Worm (Caenorhabditis elegans): ENCODE data around the gene H10E21.5.
A peak's percentile ranks its signal among the peaks of the same experiment; 100 is the strongest.

H10E21.5 gene

ce11 chrIII:25582-25996, 1.8 kb upstream of the H10E21.5 start (continued):
- TF ChIP-seq egl-43 (GFP tag; IDR thresholded peaks at IDR 0.05) (peak; percentile 84), set-16 (GFP tag; IDR thresholded peaks at IDR 0.05) (peak; percentile 97), arid-1 (GFP tag; conservative IDR thresholded peaks at IDR 0.05) (peak; percentile 65; the same call in 1 of the 2 replicates), Y105C5A.15 (GFP tag; IDR thresholded peaks at IDR 0.05) (no peak), nhr-48 (tag; optimal IDR thresholded peaks at IDR 0.05) (peak; percentile 76), lir-3 (tag; optimal IDR thresholded peaks at IDR 0.05) (no peak), mes-2 (tag; optimal IDR thresholded peaks at IDR 0.05; ENCODE audit: poor library complexity, severe bottlenecking) (peak; percentile 55), spr-3 (GFP tag; optimal IDR thresholded peaks at IDR 0.05) (peak; percentile 1), nhr-10 (tag; optimal IDR thresholded peaks at IDR 0.05) (no peak), D1046.2 (GFP tag; IDR thresholded peaks at IDR 0.05) (no peak), hlh-30 (tag; optimal IDR thresholded peaks at IDR 0.05; ENCODE audit: insufficient read depth) (peak; percentile 94), lsy-2 (tag; optimal IDR thresholded peaks at IDR 0.05) (peak; percentile 61 to 68), hif-1 (tag; optimal IDR thresholded peaks at IDR 0.05) (peak in 1 of 2 experiments; percentile 80), ctbp-1 (GFP tag; IDR thresholded peaks at IDR 0.05) (peak; percentile 83), fkh-10 (GFP tag; optimal IDR thresholded peaks at IDR 0.05) (peak; percentile 82), nhr-76 (tag; optimal IDR thresholded peaks at IDR 0.05) (no peak), hmg-1.1 (GFP tag; IDR thresholded peaks at IDR 0.05) (peak; percentile 82), hlh-11 (tag; optimal IDR thresholded peaks at IDR 0.05) (peak; percentile 84), tra-1 (GFP tag; IDR thresholded peaks at IDR 0.05) (peak; percentile 62; the same call in 1 of the 2 replicates), ceh-28 (tag; optimal IDR thresholded peaks at IDR 0.05) (no peak), F49E8.2 (tag; optimal IDR thresholded peaks at IDR 0.05; ENCODE audit: borderline replicate concordance) (no peak), fos-1 (tag; optimal IDR thresholded peaks at IDR 0.05) (no peak), snpc-1.2 (GFP tag; IDR thresholded peaks at IDR 0.05) (no peak), pqm-1 (tag; optimal IDR thresholded peaks at IDR 0.05) (no peak), T20F7.1 (GFP tag; optimal IDR thresholded peaks at IDR 0.05) (no peak), unc-62 (GFP tag; optimal IDR thresholded peaks at IDR 0.05 in 1 of 2) (peak in 1 of 2 experiments; percentile 61), unc-62 (tag; optimal IDR thresholded peaks at IDR 0.05) (no peak), vab-7 (GFP tag; IDR thresholded peaks at IDR 0.05) (0 out of 2 replicates have a peak, but pooled peaks have one; percentile 42), mdl-1 (tag; optimal IDR thresholded peaks at IDR 0.05) (peak; percentile 69 to 72), ceh-32 (tag; optimal IDR thresholded peaks at IDR 0.05; ENCODE audit: poor library complexity) (no peak), aha-1 (tag) (peak; percentile 93), Y48G9A.11 (GFP tag; IDR thresholded peaks at IDR 0.05) (no peak), ceh-20 (GFP tag; IDR thresholded peaks at IDR 0.05) (peak; percentile 68), nhr-28 (tag; optimal IDR thresholded peaks at IDR 0.05) (no peak), F26F4.8 (GFP tag; conservative IDR thresholded peaks at IDR 0.05) (no peak), lin-13 (GFP tag; optimal IDR thresholded peaks at IDR 0.05) (no peak), ZK337.2 (GFP tag; IDR thresholded peaks at IDR 0.05) (no peak), ceh-44 (GFP tag; IDR thresholded peaks at IDR 0.05) (no peak), nhr-41 (GFP tag; IDR thresholded peaks at IDR 0.05) (no peak), madf-9 (GFP tag; conservative IDR thresholded peaks at IDR 0.05) (no peak), jun-1 (tag; optimal IDR thresholded peaks at IDR 0.05) (no peak)

DNA sequence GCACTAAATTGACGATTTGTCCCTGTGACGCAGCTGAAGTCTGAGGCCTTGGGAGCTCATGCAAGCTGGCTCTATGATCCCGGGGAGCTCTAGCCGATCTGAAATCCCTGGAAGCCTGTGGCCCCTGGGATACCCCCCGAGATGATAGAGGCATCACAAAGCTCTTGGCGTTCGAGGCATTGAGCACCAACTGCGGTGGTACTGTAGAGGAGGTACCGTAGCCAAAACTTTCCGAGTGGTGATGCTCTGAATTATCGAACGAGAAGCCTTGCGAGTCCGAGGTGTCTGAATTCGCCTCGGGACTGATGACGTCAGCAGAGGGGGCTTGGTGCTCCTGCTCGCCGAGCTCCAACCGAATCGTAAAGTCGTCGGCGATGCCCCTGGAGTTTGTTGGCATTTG, 2.5 kb downstream of the H10E21.5 start:
- TF ChIP-seq set-16 (GFP tag; IDR thresholded peaks at IDR 0.05) (peak; percentile 68), ceh-62 (tag; optimal IDR thresholded peaks at IDR 0.05) (no peak)
